Worm (Caenorhabditis elegans) whole organism, L3 larva: ENCODE results near the gene amx-3.

Experiments used
- R02D3.7 ChIP-seq: fragments of 150-350 bp; optimal IDR thresholded peaks from 2 replicates; lab custom pipeline; 2014; ENCODE audit warnings: missing biosample characterization, missing genetic modification characterization
- ZK546.5 ChIP-seq: sonication (generic microtip); optimal IDR thresholded peaks from 2 replicates; lab custom pipeline; 2017; ENCODE audit warnings: missing biosample characterization, missing genetic modification characterization
- ceh-28 ChIP-seq: fragments of 150-350 bp; optimal IDR thresholded peaks from 2 replicates; lab custom pipeline; 2014; ENCODE audit warnings: missing biosample characterization, missing genetic modification reagents, missing genetic modification characterization
- ceh-82 ChIP-seq: fragments of 150-350 bp; optimal IDR thresholded peaks from 2 replicates; lab custom pipeline; 2014; ENCODE audit warnings: missing biosample characterization, missing genetic modification characterization
- hmg-11 ChIP-seq: sonication (generic microtip); optimal IDR thresholded peaks from 2 replicates; lab custom pipeline; 2016; ENCODE audit warnings: missing genetic modification characterization, missing compliant biosample characterization
- jun-1 ChIP-seq: fragments of 150-350 bp; optimal IDR thresholded peaks from 2 replicates; lab custom pipeline; 2014; ENCODE audit warnings: missing biosample characterization, missing genetic modification reagents, missing genetic modification characterization
- unc-39 ChIP-seq: sonication (generic microtip); optimal IDR thresholded peaks from 4 replicates; lab custom pipeline; 2017; ENCODE audit warnings: missing biosample characterization, missing genetic modification characterization

DNA sequence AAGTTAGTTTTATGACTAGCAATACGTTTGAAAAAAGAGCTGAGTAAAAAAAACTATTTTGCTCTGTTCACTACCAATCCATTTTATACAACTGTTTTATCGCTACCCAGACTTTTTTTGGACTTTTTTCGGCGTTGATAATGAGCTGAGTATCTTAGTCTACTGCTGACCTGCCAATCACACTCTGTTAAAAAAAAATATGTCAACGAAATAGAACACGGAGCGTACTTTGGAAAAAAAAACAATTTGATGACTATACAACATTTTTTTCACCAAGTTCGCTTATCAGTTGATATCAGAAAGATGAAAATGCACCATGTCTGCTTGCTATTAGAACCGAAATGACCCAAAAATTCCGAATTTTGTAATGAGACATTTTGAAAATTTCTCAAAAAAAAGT, 6.2 kb upstream of the amx-3 start:
- TF ChIP-seq hmg-11 (tag; lab: Kevin White, UChicago) (no peak), R02D3.7 (tag; lab: Kevin White, UChicago) (no peak), jun-1 (tag; lab: Kevin White, UChicago) (no peak), ceh-82 (tag; lab: Kevin White, UChicago) (no peak), ceh-28 (tag; lab: Kevin White, UChicago) (no peak), unc-39 (tag; lab: Kevin White, UChicago) (no peak), ZK546.5 (tag; lab: Kevin White, UChicago) (no peak)
